Fruit fly (Drosophila melanogaster): ENCODE data around the gene CG9098.

Gene CG9098

dm6 chr2L:6050575-6050974 is 38.4 kb upstream of the CG9098 start, which contains the start of gene CG9135 (continued):
- TF ChIP-seq luna (GFP tag; optimal IDR thresholded peaks at IDR 0.05), result peak; percentile 6
- peak; percentile 99 for TF ChIP-seq mld (GFP tag; IDR thresholded peaks at IDR 0.05; ENCODE audit: partially characterized antibody)
- TF ChIP-seq lilli (GFP tag; optimal IDR thresholded peaks at IDR 0.05), result no peak
- TF ChIP-seq CG31388 (GFP tag; optimal IDR thresholded peaks at IDR 0.05), result no peak
- peak; percentile 99 for TF ChIP-seq amos (GFP tag; IDR thresholded peaks at IDR 0.05; ENCODE audit: partially characterized antibody)
- TF ChIP-seq sob (GFP tag; IDR thresholded peaks at IDR 0.05), result peak; percentile 50; the same call in 1 of the 2 replicates
- peak; percentile 84 for TF ChIP-seq ssp (GFP tag; IDR thresholded peaks at IDR 0.05)
- peak; percentile 97 for TF ChIP-seq Doc3 (GFP tag; IDR thresholded peaks at IDR 0.05; ENCODE audit: partially characterized antibody)
- TF ChIP-seq CG6683 (GFP tag; optimal IDR thresholded peaks at IDR 0.05), result no peak
- TF ChIP-seq CG14860 (GFP tag; IDR thresholded peaks at IDR 0.05; ENCODE audit: partially characterized antibody), result peak; percentile 99
- TF ChIP-seq gro (GFP tag; optimal IDR thresholded peaks at IDR 0.05), result no peak
- TF ChIP-seq crp (GFP tag; optimal IDR thresholded peaks at IDR 0.05), result peak in 1 of 2 experiments; percentile 19
- TF ChIP-seq CkIIα-i1 (GFP tag; IDR thresholded peaks at IDR 0.05), result peak; percentile 69; the same call in 1 of the 2 replicates
- TF ChIP-seq CG42726 (GFP tag; IDR thresholded peaks at IDR 0.05; ENCODE audit: partially characterized antibody), result peak; percentile 99
- peak; percentile 10 for TF ChIP-seq Ets97D (GFP tag; optimal IDR thresholded peaks at IDR 0.05)
- no peak for TF ChIP-seq NC2β (GFP tag; optimal IDR thresholded peaks at IDR 0.05)
- TF ChIP-seq onecut (GFP tag; IDR thresholded peaks at IDR 0.05), result no peak
- peak; percentile 84 for TF ChIP-seq Sry-δ (GFP tag; optimal IDR thresholded peaks at IDR 0.05)
- TF ChIP-seq CG1529 (GFP tag; optimal IDR thresholded peaks at IDR 0.05), result no peak
- TF ChIP-seq slbo (GFP tag; IDR thresholded peaks at IDR 0.05), result 0 out of 2 replicates have a peak, but pooled peaks have one; percentile 8
- peak; percentile 96 for TF ChIP-seq Dll (GFP tag; IDR thresholded peaks at IDR 0.05; ENCODE audit: partially characterized antibody)
- TF ChIP-seq CG7271 (tag; optimal IDR thresholded peaks at IDR 0.05), result no peak
- TF ChIP-seq CG17385 (GFP tag; optimal IDR thresholded peaks at IDR 0.05), result no peak
- peak; percentile 98 for TF ChIP-seq knrl (GFP tag; IDR thresholded peaks at IDR 0.05; ENCODE audit: partially characterized antibody)
- peak; percentile 99 for TF ChIP-seq CG13287 (GFP tag; IDR thresholded peaks at IDR 0.05; ENCODE audit: partially characterized antibody)
- peak; percentile 20 for TF ChIP-seq Myb (GFP tag; optimal IDR thresholded peaks at IDR 0.05)
- TF ChIP-seq bbx (GFP tag; IDR thresholded peaks at IDR 0.05; ENCODE audit: partially characterized antibody), result peak; percentile 100
- no peak for TF ChIP-seq Blimp-1 (GFP tag; optimal IDR thresholded peaks at IDR 0.05)
- TF ChIP-seq stwl (tag; optimal IDR thresholded peaks at IDR 0.05), result peak; percentile 78
- peak; percentile 98 for TF ChIP-seq hbn (GFP tag; IDR thresholded peaks at IDR 0.05; ENCODE audit: partially characterized antibody)
- TF ChIP-seq CG14710 (tag; optimal IDR thresholded peaks at IDR 0.05), result peak; percentile 88
- peak; percentile 98 for TF ChIP-seq Scr (GFP tag; IDR thresholded peaks at IDR 0.05; ENCODE audit: partially characterized antibody)
- TF ChIP-seq ase (GFP tag; IDR thresholded peaks at IDR 0.05), result no peak
- no peak for TF ChIP-seq Oaz (GFP tag; IDR thresholded peaks at IDR 0.05)
- peak; percentile 99 for TF ChIP-seq CG34224 (GFP tag; IDR thresholded peaks at IDR 0.05; ENCODE audit: partially characterized antibody)
- TF ChIP-seq B-H2 (GFP tag; optimal IDR thresholded peaks at IDR 0.05), result peak; percentile 11
- TF ChIP-seq CG2116 (GFP tag; optimal IDR thresholded peaks at IDR 0.05), result peak; percentile 93
- peak; percentile 99 for TF ChIP-seq Opbp (GFP tag; IDR thresholded peaks at IDR 0.05; ENCODE audit: partially characterized antibody)
- TF ChIP-seq MESR4 (GFP tag; optimal IDR thresholded peaks at IDR 0.05), result peak; percentile 32
- no peak for TF ChIP-seq CG12659 (GFP tag; optimal IDR thresholded peaks at IDR 0.05)
- no peak for TF ChIP-seq CG10147 (GFP tag; optimal IDR thresholded peaks at IDR 0.05)
- peak; percentile 100 for TF ChIP-seq CG7963 (GFP tag; IDR thresholded peaks at IDR 0.05; ENCODE audit: partially characterized antibody)
- TF ChIP-seq CG9932 (GFP tag; IDR thresholded peaks at IDR 0.05), result peak; percentile 59; the same call in 1 of the 2 replicates
- no peak for TF ChIP-seq salm (tag; optimal IDR thresholded peaks at IDR 0.05)
- peak; percentile 90 for TF ChIP-seq CG2129 (GFP tag; IDR thresholded peaks at IDR 0.05; ENCODE audit: partially characterized antibody)
- peak; percentile 53 for TF ChIP-seq Ets65A (GFP tag)
- peak; percentile 72 for TF ChIP-seq CG30020 (tag; optimal IDR thresholded peaks at IDR 0.05)
- TF ChIP-seq sr (GFP tag; IDR thresholded peaks at IDR 0.05), result no peak
- TF ChIP-seq HmgZ (tag; optimal IDR thresholded peaks at IDR 0.05), result peak; percentile 23

Measured in whole organism, embryonic.